Worm (Caenorhabditis elegans) whole organism, L2 larva: ENCODE data around the gene B0303.14.
A peak's percentile ranks its signal among the peaks of the same experiment; 100 is the strongest.

Experiments
- ama-1 ChIP-seq: fragments of 150-350 bp; optimal IDR thresholded peaks from 2 replicates; lab custom pipeline; 2018; ENCODE audit warnings: inconsistent platforms
- blmp-1 ChIP-seq: sonication (generic microtip); optimal IDR thresholded peaks from 2 replicates; lab custom pipeline; 2017; ENCODE audit warnings: missing genetic modification characterization, mild to moderate bottlenecking, missing compliant biosample characterization, antibody characterized with exemption, moderate library complexity; ENCODE audit not compliant: insufficient read depth
- egl-27 ChIP-seq: sonication (generic microtip); optimal IDR thresholded peaks from 3 replicates; lab custom pipeline; 2017; ENCODE audit warnings: missing biosample characterization, missing genetic modification reagents, missing genetic modification characterization
- elt-1 ChIP-seq: fragments of 150-350 bp; optimal IDR thresholded peaks from 2 replicates; lab custom pipeline; 2014; ENCODE audit warnings: missing biosample characterization, missing genetic modification characterization
- fos-1 ChIP-seq: fragments of 150-350 bp; optimal IDR thresholded peaks from 2 replicates; lab custom pipeline; 2014; ENCODE audit warnings: missing biosample characterization, missing genetic modification characterization
- nhr-12 ChIP-seq: fragments of 150-350 bp; optimal IDR thresholded peaks from 2 replicates; lab custom pipeline; 2014; ENCODE audit warnings: missing biosample characterization, missing genetic modification characterization
- nhr-25 ChIP-seq: fragments of 150-350 bp; sonication (generic microtip); optimal IDR thresholded peaks from 3 replicates; lab custom pipeline; 2014; ENCODE audit warnings: missing biosample characterization, missing genetic modification characterization
- snpc-4 ChIP-seq: fragments of 150-350 bp; optimal IDR thresholded peaks from 2 replicates; lab custom pipeline; 2014; ENCODE audit warnings: missing biosample characterization, missing genetic modification characterization
- ztf-4 ChIP-seq: fragments of 150-350 bp; optimal IDR thresholded peaks from 2 replicates; lab custom pipeline; 2014; ENCODE audit warnings: missing biosample characterization, missing genetic modification characterization

DNA sequence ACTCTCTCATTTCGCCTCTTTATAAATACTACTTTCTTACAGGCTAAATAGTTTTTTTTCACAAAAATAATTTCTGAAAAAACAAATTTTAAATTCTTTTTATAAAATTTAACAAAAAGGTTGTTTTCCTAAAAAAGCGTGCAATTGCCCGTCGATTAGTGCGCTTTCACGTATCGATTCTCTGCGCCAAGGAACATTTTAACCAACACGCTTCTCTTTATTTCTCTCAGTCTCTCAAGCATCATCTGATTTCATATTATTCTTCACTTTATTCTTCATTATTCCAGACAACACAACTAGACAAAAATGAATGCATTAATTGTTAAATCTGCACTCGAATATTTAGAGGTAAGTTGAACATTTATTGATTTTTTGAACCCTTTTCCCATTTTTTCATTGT, 26.3 kb downstream of the B0303.14 start, which contains the start of gene B0303.4:
- no peak for TF ChIP-seq nhr-12 (tag; lab: Kevin White, UChicago)
- peak; percentile 61 for TF ChIP-seq fos-1 (tag; lab: Kevin White, UChicago)
- peak; percentile 62 for TF ChIP-seq nhr-25 (tag; lab: Kevin White, UChicago)
- no peak for TF ChIP-seq elt-1 (tag; lab: Kevin White, UChicago)
- peak; percentile 7 for TF ChIP-seq ama-1 (lab: Kevin White, UChicago)
- no peak for TF ChIP-seq ztf-4 (tag; lab: Kevin White, UChicago)
- no peak for TF ChIP-seq egl-27 (tag; lab: Kevin White, UChicago)
- TF ChIP-seq snpc-4, result peak; percentile 4
- TF ChIP-seq blmp-1 (tag; lab: Kevin White, UChicago), result no peak
